Worm (Caenorhabditis elegans) whole organism, young adult: ENCODE measurements around the gene wrb-1.

Experiments used
- F49E8.2 ChIP-seq: sonication (generic microtip); optimal IDR thresholded peaks from 3 replicates; lab custom pipeline; 2017; ENCODE audit warnings: missing genetic modification characterization, mild to moderate bottlenecking, missing compliant biosample characterization, antibody characterized with exemption, moderate library complexity; ENCODE audit not compliant: insufficient read depth
- Y53F4B.3 ChIP-seq: fragments of 200-800 bp; sonication (Bioruptor generic); IDR thresholded peaks from 2 replicates; pipeline ENCODE4 v1.3.6; 2022; ENCODE audit warnings: missing genetic modification reagents, missing genetic modification characterization, missing compliant biosample characterization
- Y53G8AR.9 ChIP-seq: fragments of 200-800 bp; sonication (Bioruptor generic); conservative IDR thresholded peaks from 2 replicates; pipeline ENCODE4 v1.3.6; 2022; ENCODE audit warnings: missing genetic modification reagents, missing genetic modification characterization, missing compliant biosample characterization
- akir-1 ChIP-seq: fragments of 200-800 bp; sonication (Bioruptor generic); optimal IDR thresholded peaks from 2 replicates; lab custom pipeline; 2018; ENCODE audit warnings: mild to moderate bottlenecking, missing genetic modification characterization, moderate library complexity, missing compliant biosample characterization
- aptf-3 ChIP-seq: fragments of 200-800 bp; sonication (Bioruptor generic); IDR thresholded peaks from 2 replicates; pipeline ENCODE4 v1.3.6; 2022; ENCODE audit warnings: missing genetic modification characterization, missing compliant biosample characterization
- attf-6 ChIP-seq: fragments of 200-800 bp; sonication (Bioruptor generic); IDR thresholded peaks from 2 replicates; pipeline ENCODE4 v1.3.6; 2022; ENCODE audit warnings: missing genetic modification reagents, missing genetic modification characterization, missing compliant biosample characterization
- ceh-27 ChIP-seq: fragments of 200-800 bp; sonication (Bioruptor generic); optimal IDR thresholded peaks from 2 replicates; lab custom pipeline; 2018; ENCODE audit warnings: mild to moderate bottlenecking, missing genetic modification characterization, moderate library complexity, missing compliant biosample characterization
- dox-1 ChIP-seq: fragments of 200-800 bp; sonication (Bioruptor generic); IDR thresholded peaks from 2 replicates; pipeline ENCODE4 v1.3.6; 2022; ENCODE audit warnings: missing genetic modification reagents, missing genetic modification characterization, missing compliant biosample characterization
- egl-18 ChIP-seq: fragments of 200-800 bp; sonication (Bioruptor generic); IDR thresholded peaks from 2 replicates; pipeline ENCODE4 v1.3.6; 2022; ENCODE audit warnings: missing genetic modification reagents, missing genetic modification characterization, missing compliant biosample characterization
- him-1 ChIP-seq: sonication (generic microtip); optimal IDR thresholded peaks from 2 replicates; lab custom pipeline; 2016; ENCODE audit warnings: missing genotype, missing genetic modification reagents, missing genetic modification characterization, missing compliant biosample characterization
- hlh-26 ChIP-seq: fragments of 200-800 bp; sonication (Bioruptor generic); conservative IDR thresholded peaks from 2 replicates; pipeline ENCODE4 v1.3.6; 2022; ENCODE audit warnings: missing genetic modification reagents, missing genetic modification characterization, missing compliant biosample characterization
- hsf-1 ChIP-seq: fragments of 200-800 bp; sonication (Bioruptor generic); IDR thresholded peaks from 2 replicates; pipeline ENCODE4 v1.3.6; 2022; ENCODE audit warnings: missing genetic modification reagents, missing genetic modification characterization, missing compliant biosample characterization
- lin-26 ChIP-seq: fragments of 200-800 bp; sonication (Bioruptor generic); IDR thresholded peaks from 2 replicates; pipeline ENCODE4 v1.3.6; 2022; ENCODE audit warnings: missing genetic modification reagents, missing genetic modification characterization, missing compliant biosample characterization
- lir-1 ChIP-seq: fragments of 200-800 bp; sonication (Bioruptor generic); conservative IDR thresholded peaks from 2 replicates; pipeline ENCODE4 v1.3.6; 2022; ENCODE audit warnings: missing genetic modification reagents, missing genetic modification characterization, missing compliant biosample characterization
- mes-4 ChIP-seq: sonication (generic microtip); optimal IDR thresholded peaks from 2 replicates; lab custom pipeline; 2016; ENCODE audit warnings: missing genotype, missing genetic modification characterization, missing compliant biosample characterization
- mxl-1 ChIP-seq: sonication (generic microtip); optimal IDR thresholded peaks from 2 replicates; lab custom pipeline; 2016; ENCODE audit warnings: missing genetic modification characterization, missing compliant biosample characterization
- nhr-120 ChIP-seq: fragments of 200-800 bp; sonication (Bioruptor generic); IDR thresholded peaks from 2 replicates; pipeline ENCODE4 v1.3.6; 2022; ENCODE audit warnings: missing genetic modification characterization, missing compliant biosample characterization
- rcor-1 ChIP-seq: fragments of 200-800 bp; sonication (Bioruptor generic); IDR thresholded peaks from 2 replicates; pipeline ENCODE4 v1.3.6; 2022; ENCODE audit warnings: missing genetic modification reagents, missing genetic modification characterization, missing compliant biosample characterization
- rec-8 ChIP-seq, 2 experiments: sonication (generic microtip); optimal IDR thresholded peaks; 2 replicates each; lab custom pipeline; 2016; ENCODE audit warnings: mild to moderate bottlenecking in 2 of 2, missing genetic modification characterization in 2 of 2, missing genetic modification reagents in 2 of 2, missing genotype in 2 of 2, missing biosample characterization in 1 of 2, missing compliant biosample characterization in 1 of 2, moderate library complexity in 1 of 2
- rpc-1 ChIP-seq, 2 experiments: fragments of 150-350 bp in 1 of 2; sonication (generic microtip) in 1 of 2; optimal IDR thresholded peaks; 2 replicates each; lab custom pipeline; 2014 to 2018; ENCODE audit warnings: missing biosample characterization in 1 of 2, missing genetic modification characterization in 1 of 2, missing genetic modification reagents in 1 of 2, missing genotype in 1 of 2
- sdz-38 ChIP-seq: sonication (generic microtip); optimal IDR thresholded peaks from 2 replicates; lab custom pipeline; 2016; ENCODE audit warnings: missing genotype, missing genetic modification characterization, missing compliant biosample characterization
- sea-2 ChIP-seq: fragments of 200-800 bp; sonication (Bioruptor generic); IDR thresholded peaks from 2 replicates; pipeline ENCODE4 v1.3.6; 2022; ENCODE audit warnings: missing genetic modification characterization, missing compliant biosample characterization
- snpc-1.3 ChIP-seq: sonication (generic microtip); optimal IDR thresholded peaks from 2 replicates; lab custom pipeline; 2017; ENCODE audit warnings: missing genetic modification characterization, mild to moderate bottlenecking, missing compliant biosample characterization, antibody characterized with exemption, moderate library complexity, missing genotype, missing genetic modification reagents; ENCODE audit not compliant: insufficient read depth
- snpc-3.4 ChIP-seq: sonication (generic microtip); optimal IDR thresholded peaks from 2 replicates; lab custom pipeline; 2017; ENCODE audit warnings: missing genetic modification characterization, mild to moderate bottlenecking, missing compliant biosample characterization, antibody characterized with exemption, moderate library complexity, missing genotype, missing genetic modification reagents
- zfh-2 ChIP-seq: fragments of 200-800 bp; sonication (Bioruptor generic); conservative IDR thresholded peaks from 2 replicates; pipeline ENCODE4 v1.3.6; 2022; ENCODE audit warnings: missing genetic modification reagents, missing genetic modification characterization, missing compliant biosample characterization
- ztf-22 ChIP-seq: fragments of 200-800 bp; sonication (Bioruptor generic); optimal IDR thresholded peaks from 2 replicates; lab custom pipeline; 2018; ENCODE audit warnings: mild to moderate bottlenecking, missing genetic modification characterization, moderate library complexity, missing compliant biosample characterization
- ztf-25 ChIP-seq: fragments of 200-800 bp; sonication (Bioruptor generic); IDR thresholded peaks from 2 replicates; pipeline ENCODE4 v1.3.6; 2022; ENCODE audit warnings: missing genetic modification reagents, missing genetic modification characterization, missing compliant biosample characterization

Gene wrb-1

DNA sequence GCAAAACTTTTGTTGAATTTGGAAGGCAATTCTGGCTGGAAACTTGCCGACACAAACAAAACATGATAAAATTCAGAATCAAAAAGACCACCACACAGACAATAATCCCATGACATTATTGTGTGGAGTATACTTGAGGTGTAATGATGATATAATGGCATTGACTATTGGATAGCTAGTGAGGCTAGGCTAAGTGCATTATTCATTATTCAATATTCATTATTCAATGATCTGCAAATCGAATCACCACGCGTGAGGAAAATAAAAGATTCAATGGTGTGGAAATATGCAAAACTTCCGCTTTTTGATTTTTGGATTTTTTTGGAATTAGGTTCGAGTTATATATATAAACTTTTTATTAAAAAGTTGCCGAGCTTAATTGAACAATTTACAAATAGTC lies 27.7 kb downstream of the wrb-1 start:
- TF ChIP-seq snpc-1.3 (tag; lab: Kevin White, UChicago) (no peak), ceh-27 (GFP tag; lab: Kevin White, UChicago) (no peak), Y53F4B.3 (GFP tag; lab: Robert Waterston, UW) (no peak), hlh-26 (GFP tag; lab: Robert Waterston, UW) (no peak), mes-4 (tag; lab: Kevin White, UChicago) (no peak)

DNA sequence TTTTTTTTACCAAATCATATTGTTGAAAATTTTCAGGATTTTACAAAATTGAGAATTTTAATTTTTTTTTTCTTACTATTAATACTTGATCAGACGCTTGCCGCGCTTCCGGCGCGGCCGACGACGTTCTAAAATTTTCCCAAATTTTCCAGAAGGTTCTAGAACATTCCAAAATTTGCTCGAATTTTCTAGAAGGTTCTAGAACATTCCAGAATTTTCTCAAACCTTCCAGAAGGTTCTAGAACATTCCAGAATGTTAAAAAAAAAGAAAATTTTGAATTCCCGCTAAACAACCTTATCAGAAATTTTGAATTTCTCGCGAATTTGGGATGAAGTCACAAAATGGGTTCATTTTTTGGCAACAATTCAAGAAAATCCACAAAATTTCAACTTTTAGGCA lies 30.4 kb downstream of the wrb-1 start:
- TF ChIP-seq attf-6 (GFP tag; lab: Robert Waterston, UW) (no peak), sdz-38 (tag; lab: Kevin White, UChicago) (no peak), rpc-1 (optimal IDR thresholded peaks at IDR 0.05; lab: Kevin White, UChicago) (peak; percentile 0), rpc-1 (tag; optimal IDR thresholded peaks at IDR 0.05; lab: Kevin White, UChicago) (no peak), hsf-1 (GFP tag; lab: Robert Waterston, UW) (peak; percentile 94)
- TF ChIP-seq, all 124 proteins: peak for 2

DNA sequence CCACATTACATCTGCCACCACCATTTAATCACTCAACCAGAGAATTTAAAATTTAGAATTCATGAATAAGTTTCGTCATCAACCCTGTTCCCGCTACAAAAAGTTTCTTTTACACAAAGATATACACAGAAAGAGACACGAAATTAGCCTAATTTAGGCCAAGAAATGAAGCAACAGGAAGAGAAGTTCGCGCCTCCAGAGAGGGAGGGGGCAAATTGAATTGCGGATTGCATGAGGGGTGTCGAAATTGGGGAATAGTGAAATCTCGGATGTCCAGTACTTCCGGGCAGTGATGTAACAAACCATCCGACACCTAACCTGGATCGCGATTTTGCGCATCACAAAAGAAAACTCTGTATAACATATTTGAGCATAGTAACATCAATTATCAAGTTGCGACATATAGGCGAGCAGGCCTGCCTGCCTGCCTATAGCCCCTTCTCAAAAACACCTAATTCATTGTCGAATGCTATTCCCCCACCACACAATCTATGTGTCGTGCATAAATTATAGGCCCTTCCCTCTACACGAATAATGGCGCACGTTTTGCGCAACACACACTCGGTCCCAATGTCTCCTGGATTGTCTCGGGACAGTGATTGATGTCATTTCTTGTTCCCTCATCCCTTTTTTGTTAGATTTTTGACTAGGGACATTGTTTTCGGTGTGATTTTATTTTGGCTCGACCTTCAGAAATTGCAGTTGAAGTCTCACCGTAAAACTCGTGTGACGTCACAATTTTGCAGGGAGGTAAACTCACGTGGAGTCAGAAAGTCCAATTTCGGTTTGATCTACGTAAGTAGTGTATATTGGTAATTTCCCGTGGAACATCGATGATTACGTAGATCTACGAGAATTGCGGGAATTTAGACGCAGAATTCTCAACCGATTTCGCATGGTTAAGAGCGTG lies 32.1 kb downstream of the wrb-1 start:
- TF ChIP-seq ztf-22 (GFP tag; lab: Kevin White, UChicago) (no peak), Y53G8AR.9 (GFP tag; lab: Robert Waterston, UW) (no peak), lin-26 (GFP tag; lab: Robert Waterston, UW) (no peak), nhr-120 (no peak), him-1 (no peak), rec-8 (tag; optimal IDR thresholded peaks at IDR 0.05; lab: Kevin White, UChicago) (no peak), snpc-3.4 (no peak), ztf-25 (GFP tag; lab: Robert Waterston, UW) (no peak), mxl-1 (tag; lab: Kevin White, UChicago) (no peak)

DNA sequence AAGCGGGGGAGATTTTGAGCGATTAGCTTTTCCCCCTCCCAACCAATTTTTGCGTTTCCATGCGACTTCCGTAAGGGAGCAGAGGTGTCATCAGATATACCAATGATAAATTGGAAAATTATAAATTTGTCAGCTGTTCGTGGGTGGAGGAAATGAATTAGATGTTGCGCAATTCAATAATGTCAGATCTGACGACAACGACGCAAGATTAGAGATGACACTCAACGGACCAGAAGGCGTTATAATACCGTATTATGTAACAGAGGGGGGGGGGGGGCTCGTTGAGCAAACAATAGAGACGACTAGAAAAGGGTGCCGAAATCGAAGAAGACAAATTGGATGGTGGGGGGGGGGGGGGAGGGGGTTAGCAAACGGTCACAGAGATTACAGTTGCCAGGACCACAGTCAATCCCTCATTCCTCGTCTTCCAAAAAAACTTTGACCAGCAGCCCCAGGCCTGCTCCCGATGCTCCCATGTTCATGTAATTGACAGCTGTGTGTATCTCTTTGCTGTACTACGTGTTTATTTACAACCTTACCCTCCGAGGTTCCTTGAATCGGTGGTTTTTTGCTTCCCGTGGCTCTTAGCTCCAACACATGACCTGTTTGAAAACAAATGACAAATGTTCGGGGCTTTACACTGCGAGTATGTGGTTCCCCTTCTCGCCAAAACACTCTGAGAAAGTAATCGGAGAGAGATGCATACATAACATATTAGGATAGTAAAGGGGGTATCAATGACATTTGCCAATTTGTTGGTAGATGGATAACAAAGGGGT lies 33.2 kb downstream of the wrb-1 start:
- TF ChIP-seq akir-1 (GFP tag; lab: Kevin White, UChicago) (no peak), lir-1 (GFP tag; lab: Robert Waterston, UW) (no peak), zfh-2 (GFP tag; lab: Robert Waterston, UW) (peak; percentile 57; the same call in 1 of the 2 replicates), hsf-1 (GFP tag; lab: Robert Waterston, UW) (no peak), egl-18 (GFP tag; lab: Robert Waterston, UW) (no peak), sea-2 (no peak), aptf-3 (no peak), F49E8.2 (tag; lab: Kevin White, UChicago) (no peak)

DNA sequence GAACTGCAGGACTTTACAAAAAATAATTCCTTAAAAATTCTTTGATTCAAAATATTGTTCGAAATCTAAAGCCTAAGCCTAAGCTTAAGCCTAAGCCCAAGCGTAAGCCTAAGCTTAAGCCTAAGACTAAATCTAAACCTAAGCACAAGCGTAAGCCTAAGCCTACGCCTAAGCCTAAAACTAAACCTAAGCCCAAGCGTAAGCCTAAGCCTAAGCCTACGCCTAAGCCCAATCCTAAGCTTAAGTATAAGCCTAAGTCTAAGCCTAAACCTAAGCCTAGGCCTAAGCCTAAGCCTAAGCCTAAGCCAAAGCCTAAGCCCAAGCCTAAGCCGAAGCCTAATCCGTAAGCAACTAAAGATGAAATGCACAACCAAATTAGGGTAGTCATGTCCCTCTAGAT lies 34.7 kb downstream of the wrb-1 start:
- TF ChIP-seq rcor-1 (GFP tag; lab: Robert Waterston, UW) = peak; percentile 22; the same call in 1 of the 2 replicates
- no peak for TF ChIP-seq dox-1
